Worm (Caenorhabditis elegans): ENCODE results near the gene T06E4.5.

Gene T06E4.5

ce11 chrV:9630944-9631343, at the start of gene T06E4.5:
Gene T06E4.5 (plus strand): TSS chrV:9631244.
- TF ChIP-seq unc-62 (GFP tag; optimal IDR thresholded peaks at IDR 0.05), result no peak

ce11 chrV:9582594-9583322, 48.3 kb upstream of the T06E4.5 start, which contains the start of gene rtfo-1:
Gene rtfo-1 (minus strand): TSS chrV:9582644.
- no peak for TF ChIP-seq unc-62 (GFP tag; optimal IDR thresholded peaks at IDR 0.05)

DNA sequence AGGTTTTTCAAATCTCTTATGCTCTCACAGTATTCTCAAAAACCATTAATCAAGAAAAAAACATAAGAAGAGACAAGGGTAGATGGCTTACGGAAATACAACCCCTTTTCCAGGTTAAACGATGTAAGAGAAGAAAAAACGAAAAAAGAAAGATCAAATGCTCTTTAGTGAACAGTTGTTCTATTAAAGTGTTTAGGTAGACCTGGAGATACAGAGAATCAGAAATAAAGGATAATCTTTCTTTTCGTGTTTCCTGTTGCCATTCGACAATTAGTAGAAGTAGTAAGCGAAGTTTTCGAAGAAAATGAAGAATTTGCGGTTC, 47.8 kb upstream of the T06E4.5 start, which contains the start of gene K09G1.1:
Gene K09G1.1 (plus strand): TSS at position 223 of the 322 bp plus-strand sequence.
- no peak for TF ChIP-seq unc-62 (GFP tag; optimal IDR thresholded peaks at IDR 0.05)

DNA sequence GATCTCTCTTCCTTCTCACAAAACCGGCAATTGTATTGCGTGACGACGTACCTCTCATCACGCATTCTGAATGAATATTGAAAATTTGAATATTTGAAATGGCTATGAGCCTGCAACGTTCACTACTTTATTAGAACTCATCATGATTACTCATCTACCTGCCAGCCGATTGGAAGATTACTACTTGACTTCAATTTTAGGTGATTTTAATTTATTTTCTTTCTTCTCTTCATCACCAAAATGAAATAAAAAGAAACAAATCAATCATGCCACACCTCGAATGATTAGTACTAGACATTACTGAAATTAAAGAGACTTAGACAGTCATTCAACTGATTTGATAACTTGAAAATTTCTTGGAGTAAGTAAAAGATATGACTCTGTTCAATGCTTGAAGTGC, 46.8 kb upstream of the T06E4.5 start:
- no peak for TF ChIP-seq unc-62 (GFP tag; optimal IDR thresholded peaks at IDR 0.05)

DNA sequence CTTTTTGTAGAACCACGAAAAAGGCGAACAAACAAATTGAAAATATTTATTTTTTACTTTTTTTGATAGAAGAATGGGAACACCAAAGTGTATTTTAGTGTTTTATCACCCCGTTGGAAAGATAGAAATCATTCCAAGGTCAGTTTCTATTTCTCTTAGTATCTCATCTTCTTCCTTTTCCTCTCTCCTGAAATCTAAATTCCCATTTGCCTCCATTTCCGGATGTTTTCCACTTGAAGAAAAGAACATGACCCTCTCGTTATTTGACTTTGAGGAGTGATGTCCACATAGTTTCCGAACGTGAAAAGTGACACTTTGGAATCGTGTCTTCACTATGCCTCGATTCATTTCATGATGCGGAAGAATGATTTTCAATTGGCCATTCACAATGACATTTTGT, 43.4 kb upstream of the T06E4.5 start:
- no peak for TF ChIP-seq unc-62 (GFP tag; optimal IDR thresholded peaks at IDR 0.05)

ce11 chrV:9588574-9588973, 42.5 kb upstream of the T06E4.5 start:
- TF ChIP-seq unc-62 (GFP tag; optimal IDR thresholded peaks at IDR 0.05), result no peak

- no peak for TF ChIP-seq unc-62 (GFP tag; optimal IDR thresholded peaks at IDR 0.05)
Measured at ce11 chrV:9590317-9590716, 40.7 kb upstream of the T06E4.5 start, which contains the start of gene K09G1.2. Gene K09G1.2 (plus strand): TSS chrV:9590617.

DNA sequence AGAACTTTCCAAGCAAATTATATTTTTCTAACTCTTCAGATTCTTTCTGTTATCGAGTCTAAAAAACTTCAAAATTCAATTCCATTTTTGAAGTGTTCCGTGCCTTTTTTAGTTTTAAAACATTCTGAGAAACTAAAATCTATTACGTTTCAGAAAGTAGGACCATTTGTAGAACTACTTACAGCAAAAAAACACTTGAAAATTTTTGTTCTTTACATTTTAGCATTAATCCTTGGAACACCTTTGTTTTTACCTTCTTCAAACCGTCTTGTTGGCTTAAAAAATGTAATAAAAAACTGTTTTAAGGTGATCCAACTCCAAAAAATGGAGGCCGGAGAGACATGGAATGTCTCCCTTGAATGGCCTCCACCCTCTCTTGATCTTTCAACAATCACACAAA, 22.8 kb upstream of the T06E4.5 start, which contains the start of gene dop-2:
Gene dop-2 (plus strand): TSS at position 301 of the 400 bp plus-strand sequence.
- TF ChIP-seq unc-62 (GFP tag; optimal IDR thresholded peaks at IDR 0.05), result no peak

ce11 chrV:9609217-9609616, 21.8 kb upstream of the T06E4.5 start:
- no peak for TF ChIP-seq unc-62 (GFP tag; optimal IDR thresholded peaks at IDR 0.05)

DNA sequence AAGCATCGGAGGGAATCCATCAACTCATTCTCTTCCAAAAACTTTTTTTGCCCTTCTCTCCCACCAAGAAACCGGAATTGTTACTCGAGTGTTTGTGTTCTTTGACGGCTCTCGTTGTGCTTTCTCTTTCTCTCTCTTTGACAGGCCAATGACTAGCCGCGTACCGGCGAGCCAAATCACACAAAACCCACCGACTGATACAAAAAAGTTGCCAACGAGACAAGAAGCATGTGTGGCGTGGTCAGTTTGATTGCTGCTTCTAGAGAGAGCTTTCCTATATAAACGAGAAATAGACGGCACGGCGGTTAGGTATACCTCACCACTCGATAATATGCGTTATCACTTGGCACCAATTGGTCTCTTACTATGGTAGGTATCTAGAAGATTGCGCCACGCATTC, 15.3 kb upstream of the T06E4.5 start, which contains the start of gene pqn-63:
Gene pqn-63 (plus strand): TSS at position 307 of the 400 bp plus-strand sequence.
- no peak for TF ChIP-seq unc-62 (GFP tag; optimal IDR thresholded peaks at IDR 0.05)

ce11 chrV:9616130-9616529, 14.9 kb upstream of the T06E4.5 start:
- no peak for TF ChIP-seq unc-62 (GFP tag; optimal IDR thresholded peaks at IDR 0.05)

- no peak for TF ChIP-seq unc-62 (GFP tag; optimal IDR thresholded peaks at IDR 0.05)
Measured at ce11 chrV:9616687-9617086, 14.4 kb upstream of the T06E4.5 start.

DNA sequence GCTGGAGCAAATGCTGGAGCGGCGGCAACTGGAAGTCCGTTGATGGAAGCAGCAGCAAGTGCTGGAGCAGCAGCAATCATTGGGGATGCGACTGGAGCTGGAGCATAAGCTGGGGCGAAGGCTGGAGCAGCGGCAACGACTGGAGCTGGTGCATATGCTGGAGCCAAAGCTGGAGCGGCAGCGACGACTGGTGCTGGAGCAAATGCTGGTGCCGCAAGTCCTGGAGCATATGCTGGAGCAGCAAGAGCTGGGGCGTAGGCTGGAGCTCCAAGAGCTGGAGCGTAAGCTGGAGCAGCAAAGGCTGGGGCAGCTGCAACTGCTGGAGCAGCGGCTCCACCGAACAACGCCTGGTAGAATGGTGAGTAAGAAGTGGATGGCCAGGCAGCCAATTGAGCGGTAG, 12.6 kb upstream of the T06E4.5 start:
- TF ChIP-seq unc-62 (GFP tag; optimal IDR thresholded peaks at IDR 0.05), result no peak

DNA sequence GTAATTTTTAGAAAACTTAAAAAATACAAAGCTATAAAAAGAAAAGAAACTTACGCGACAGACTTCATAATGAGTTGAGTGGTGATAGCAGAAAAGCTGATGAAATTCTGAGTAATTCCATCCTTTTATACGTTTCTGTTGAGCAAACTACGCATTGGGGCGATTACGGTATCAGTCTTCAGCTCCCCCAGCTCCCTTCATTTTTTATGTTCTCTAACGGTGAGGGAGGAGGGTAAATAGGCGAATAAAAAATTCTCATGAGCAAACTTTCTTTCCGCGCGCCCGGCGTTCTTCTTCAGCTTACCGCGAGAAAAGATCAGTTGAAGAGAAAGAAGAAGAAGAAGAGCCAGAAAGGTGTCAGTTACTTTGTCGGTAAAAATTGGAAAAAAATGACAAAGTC, 12.1 kb upstream of the T06E4.5 start, which contains the start of gene idpc-7:
Gene idpc-7 (minus strand): TSS at position 101 of the 400 bp plus-strand sequence.
- no peak for TF ChIP-seq unc-62 (GFP tag; optimal IDR thresholded peaks at IDR 0.05)

ce11 chrV:9619850-9620249, 11.2 kb upstream of the T06E4.5 start, which contains the start of gene idpc-6:
Gene idpc-6 (plus strand): TSS chrV:9620150.
- no peak for TF ChIP-seq unc-62 (GFP tag; optimal IDR thresholded peaks at IDR 0.05)

ce11 chrV:9620417-9620816, 10.6 kb upstream of the T06E4.5 start:
- TF ChIP-seq unc-62 (GFP tag; optimal IDR thresholded peaks at IDR 0.05), result no peak

ce11 chrV:9621437-9621836, 9.6 kb upstream of the T06E4.5 start:
- TF ChIP-seq unc-62 (GFP tag; optimal IDR thresholded peaks at IDR 0.05), result no peak
